Fruit fly (Drosophila melanogaster) whole organism, embryonic: ENCODE measurements around the gene AP-1mu.
A peak's percentile ranks its signal among the peaks of the same experiment; 100 is the strongest.

ENCODE experiments used
- Atf-2 ChIP-seq: fragments of 200-800 bp; sonication (Bioruptor generic); optimal IDR thresholded peaks from 2 replicates; lab custom pipeline; 2016; ENCODE audit warnings: missing biosample characterization, missing genetic modification characterization
- Awh ChIP-seq: fragments of 200-800 bp; sonication (Bioruptor generic); IDR thresholded peaks from 2 replicates; pipeline ENCODE4, ENCODE4 v1.3.6; 2022; ENCODE audit warnings: missing biosample characterization, missing genetic modification characterization
- Bgb ChIP-seq: fragments of 200-800 bp; sonication (Bioruptor generic); IDR thresholded peaks from 2 replicates; pipeline ENCODE4 v1.3.6; 2022; ENCODE audit warnings: missing biosample characterization, missing genetic modification characterization; ENCODE audit not compliant: partially characterized antibody
- Blimp-1 ChIP-seq: fragments of 200-800 bp; sonication (Bioruptor generic); optimal IDR thresholded peaks from 3 replicates; lab custom pipeline; 2018; ENCODE audit warnings: missing biosample characterization, missing genetic modification characterization, mild to moderate bottlenecking, moderate library complexity, missing genetic modification reagents
- CG14965 ChIP-seq: fragments of 200-800 bp; sonication (Bioruptor generic); optimal IDR thresholded peaks from 2 replicates; lab custom pipeline; 2016; ENCODE audit warnings: missing biosample characterization, missing genetic modification characterization, borderline replicate concordance
- CG15269 ChIP-seq: fragments of 200-800 bp; sonication (Bioruptor generic); optimal IDR thresholded peaks from 2 replicates; lab custom pipeline; 2018; ENCODE audit warnings: missing biosample characterization, mild to moderate bottlenecking, missing genetic modification characterization, moderate library complexity
- CG16813 ChIP-seq: fragments of 200-800 bp; sonication (Bioruptor generic); IDR thresholded peaks from 3 replicates; pipeline ENCODE4 v1.3.6; 2022; ENCODE audit warnings: missing biosample characterization, missing genetic modification characterization; ENCODE audit not compliant: partially characterized antibody
- CG31441 ChIP-seq: fragments of 200-800 bp; sonication (Bioruptor generic); IDR thresholded peaks from 2 replicates; pipeline ENCODE4 v1.3.6; 2022; ENCODE audit warnings: missing biosample characterization, missing genetic modification characterization
- CG33213 ChIP-seq: fragments of 200-800 bp; sonication (Bioruptor generic); optimal IDR thresholded peaks from 3 replicates; lab custom pipeline; 2016; ENCODE audit warnings: missing biosample characterization, missing genetic modification characterization
- CG6689 ChIP-seq: fragments of 200-800 bp; sonication (Bioruptor generic); IDR thresholded peaks from 2 replicates; pipeline ENCODE4 v1.3.6; 2022; ENCODE audit warnings: missing biosample characterization, missing genetic modification characterization
- CG6765 ChIP-seq: fragments of 200-800 bp; sonication (Bioruptor generic); optimal IDR thresholded peaks from 3 replicates; lab custom pipeline; 2017; ENCODE audit warnings: missing biosample characterization, mild to moderate bottlenecking, missing genetic modification characterization
- CG7556 ChIP-seq: fragments of 200-800 bp; sonication (Bioruptor generic); optimal IDR thresholded peaks from 2 replicates; lab custom pipeline; 2017; ENCODE audit warnings: missing biosample characterization, mild to moderate bottlenecking, missing genetic modification characterization
- Dek ChIP-seq: fragments of 200-800 bp; sonication (Bioruptor generic); optimal IDR thresholded peaks from 3 replicates; lab custom pipeline; 2019; ENCODE audit warnings: missing biosample characterization, mild to moderate bottlenecking, missing genetic modification characterization, moderate library complexity
- Dll ChIP-seq: fragments of 200-800 bp; sonication (Bioruptor generic); IDR thresholded peaks from 4 replicates; pipeline ENCODE4 v1.3.6; 2022; ENCODE audit warnings: missing biosample characterization, missing genetic modification characterization; ENCODE audit not compliant: partially characterized antibody
- Drgx ChIP-seq: fragments of 200-800 bp; sonication (Bioruptor generic); IDR thresholded peaks from 2 replicates; pipeline ENCODE4 v1.3.6; 2022; ENCODE audit warnings: missing biosample characterization, missing genetic modification characterization
- E2f1 ChIP-seq: fragments of 200-800 bp; sonication (Bioruptor generic); IDR thresholded peaks from 2 replicates; pipeline ENCODE4 v1.3.6; 2022; ENCODE audit warnings: missing biosample characterization, missing genetic modification characterization
- Med ChIP-seq: fragments of 200-800 bp; sonication (Bioruptor generic); peaks from one replicate; lab custom pipeline; 2016; ENCODE audit warnings: missing biosample characterization, missing genetic modification characterization, mild to moderate bottlenecking, inconsistent platforms, moderate library complexity
- Oaz ChIP-seq: fragments of 200-800 bp; sonication (Bioruptor generic); IDR thresholded peaks from 2 replicates; pipeline ENCODE4 v1.3.6; 2022; ENCODE audit warnings: missing biosample characterization, missing genetic modification characterization
- Scr ChIP-seq: fragments of 200-800 bp; sonication (Bioruptor generic); IDR thresholded peaks from 2 replicates; pipeline ENCODE4 v1.3.6; 2022; ENCODE audit warnings: missing biosample characterization, missing genetic modification characterization; ENCODE audit not compliant: partially characterized antibody
- Trl ChIP-seq, 3 experiments: fragments of >200 bp in 2 of 3; fragments of 200-800 bp in 1 of 3; sonication (Bioruptor generic) in 1 of 3; optimal IDR thresholded peaks; 2 replicates in 1 of 3; 3 replicates in 2 of 3; lab custom pipeline; 2016 to 2017; ENCODE audit warnings: missing biosample characterization in 1 of 3, missing genetic modification characterization in 1 of 3
- abd-A ChIP-seq: fragments of 200-800 bp; sonication (Bioruptor generic); optimal IDR thresholded peaks from 3 replicates; lab custom pipeline; 2019; ENCODE audit warnings: missing biosample characterization, mild to moderate bottlenecking, missing genetic modification characterization, moderate library complexity
- bab2 ChIP-seq: fragments of 200-800 bp; sonication (Bioruptor generic); optimal IDR thresholded peaks from 2 replicates; lab custom pipeline; 2016; ENCODE audit warnings: missing biosample characterization, missing genetic modification characterization
- btn ChIP-seq: fragments of 200-800 bp; sonication (Bioruptor generic); optimal IDR thresholded peaks from 2 replicates; lab custom pipeline; 2016; ENCODE audit warnings: missing biosample characterization, missing genetic modification characterization
- grn ChIP-seq: fragments of 200-800 bp; sonication (Bioruptor generic); optimal IDR thresholded peaks from 3 replicates; lab custom pipeline; 2017; ENCODE audit warnings: missing biosample characterization, missing genetic modification characterization
- hb ChIP-seq: fragments of 200-800 bp; sonication (Bioruptor generic); IDR thresholded peaks from 3 replicates; pipeline ENCODE4 v1.3.6; 2022; ENCODE audit warnings: missing biosample characterization, missing genetic modification characterization; ENCODE audit not compliant: partially characterized antibody
- klu ChIP-seq: fragments of 200-800 bp; sonication (Bioruptor generic); IDR thresholded peaks from 2 replicates; pipeline ENCODE4 v1.3.6; 2022; ENCODE audit warnings: missing biosample characterization, missing genetic modification characterization
- nerfin-2 ChIP-seq: fragments of 200-800 bp; sonication (Bioruptor generic); IDR thresholded peaks from 2 replicates; pipeline ENCODE4 v1.3.6; 2022; ENCODE audit warnings: missing biosample characterization, missing genetic modification characterization; ENCODE audit not compliant: partially characterized antibody
- nom ChIP-seq: fragments of 200-800 bp; sonication (Bioruptor generic); optimal IDR thresholded peaks from 2 replicates; lab custom pipeline; 2017; ENCODE audit warnings: missing biosample characterization, missing genetic modification characterization, mild to moderate bottlenecking, moderate library complexity, missing genetic modification reagents
- oc ChIP-seq: fragments of 200-800 bp; sonication (Bioruptor generic); optimal IDR thresholded peaks from 2 replicates; lab custom pipeline; 2018; ENCODE audit warnings: missing biosample characterization, mild to moderate bottlenecking, missing genetic modification characterization, moderate library complexity
- p53 ChIP-seq: fragments of 200-800 bp; sonication (Bioruptor generic); optimal IDR thresholded peaks from 2 replicates; lab custom pipeline; 2016; ENCODE audit warnings: missing biosample characterization, missing genetic modification characterization
- salm ChIP-seq: fragments of 200-800 bp; sonication (Bioruptor generic); optimal IDR thresholded peaks from 2 replicates; lab custom pipeline; 2018; ENCODE audit warnings: missing biosample characterization, mild to moderate bottlenecking, missing genetic modification characterization
- sens ChIP-seq: fragments of 200-800 bp; sonication (Bioruptor generic); peaks from one replicate; lab custom pipeline; 2016; ENCODE audit warnings: missing biosample characterization, missing genetic modification characterization
- sens-2 ChIP-seq: fragments of 200-800 bp; sonication (Bioruptor generic); IDR thresholded peaks from 2 replicates; pipeline ENCODE4 v1.3.6; 2022; ENCODE audit warnings: missing biosample characterization, missing genetic modification characterization
- sr ChIP-seq: fragments of 200-800 bp; sonication (Bioruptor generic); IDR thresholded peaks from 3 replicates; pipeline ENCODE4 v1.3.6; 2022; ENCODE audit warnings: missing biosample characterization, missing genetic modification characterization
- tin ChIP-seq: fragments of 200-800 bp; sonication (Bioruptor generic); optimal IDR thresholded peaks from 3 replicates; lab custom pipeline; 2016; ENCODE audit warnings: missing biosample characterization, missing genetic modification characterization
- tna ChIP-seq: fragments of 200-800 bp; sonication (Bioruptor generic); IDR thresholded peaks from 2 replicates; pipeline ENCODE4 v1.3.6; 2022; ENCODE audit warnings: missing biosample characterization, missing genetic modification characterization; ENCODE audit not compliant: partially characterized antibody
- toy ChIP-seq: fragments of 200-800 bp; sonication (Bioruptor generic); IDR thresholded peaks from 2 replicates; pipeline ENCODE4 v1.3.6; 2022; ENCODE audit warnings: missing biosample characterization, missing genetic modification characterization
- vnd ChIP-seq: fragments of 200-800 bp; sonication (Bioruptor generic); IDR thresholded peaks from 3 replicates; pipeline ENCODE4 v1.3.6; 2022; ENCODE audit warnings: missing biosample characterization, missing genetic modification characterization; ENCODE audit not compliant: partially characterized antibody
- vvl ChIP-seq: fragments of 200-800 bp; sonication (Bioruptor generic); IDR thresholded peaks from 2 replicates; pipeline ENCODE4 v1.3.6; 2022; ENCODE audit warnings: missing biosample characterization, missing genetic modification characterization

AP-1mu gene

dm6 chr3R:9608206-9608605 lies 48.9 kb upstream of the AP-1mu start (continued):
- TF ChIP-seq Scr (GFP tag; lab: Robert Waterston, UW) (peak; percentile 48; the same call in 1 of the 2 replicates), Dek (tag; lab: Kevin White, UChicago) (no peak), Bgb (peak; percentile 40; the same call in 1 of the 2 replicates), toy (no peak), Drgx (GFP tag; lab: Robert Waterston, UW) (0 out of 2 replicates have a peak, but pooled peaks have one; percentile 15), tna (peak; percentile 78), klu (GFP tag; lab: Robert Waterston, UW) (no peak), tin (GFP tag; lab: Kevin White, UChicago) (no peak), nom (no peak), bab2 (GFP tag; lab: Kevin White, UChicago) (no peak), Trl (optimal IDR thresholded peaks at IDR 0.05; lab: Kevin White, UChicago) (no peak), Trl (GFP tag; optimal IDR thresholded peaks at IDR 0.05; lab: Kevin White, UChicago) (no peak), CG6689 (GFP tag; lab: Robert Waterston, UW) (no peak), CG7556 (GFP tag; lab: Kevin White, UChicago) (no peak), Dll (GFP tag; lab: Robert Waterston, UW) (0 out of 4 replicates have a peak, but pooled peaks have one; percentile 19), sr (GFP tag; lab: Robert Waterston, UW) (no peak), CG15269 (no peak), nerfin-2 (GFP tag; lab: Robert Waterston, UW) (peak; percentile 62), CG14965 (GFP tag; lab: Kevin White, UChicago) (no peak), CG31441 (no peak), Oaz (GFP tag; lab: Robert Waterston, UW) (no peak), CG16813 (GFP tag; lab: Robert Waterston, UW) (peak; percentile 60), vnd (GFP tag; lab: Robert Waterston, UW) (peak; percentile 50; the same call in 2 of the 3 replicates), hb (0 out of 3 replicates have a peak, but pooled peaks have one; percentile 20), E2f1 (GFP tag; lab: Robert Waterston, UW) (no peak), btn (GFP tag; lab: Kevin White, UChicago) (no peak), CG6765 (GFP tag; lab: Kevin White, UChicago) (no peak), sens-2 (GFP tag; lab: Robert Waterston, UW) (no peak), p53 (GFP tag; lab: Kevin White, UChicago) (no peak)

DNA sequence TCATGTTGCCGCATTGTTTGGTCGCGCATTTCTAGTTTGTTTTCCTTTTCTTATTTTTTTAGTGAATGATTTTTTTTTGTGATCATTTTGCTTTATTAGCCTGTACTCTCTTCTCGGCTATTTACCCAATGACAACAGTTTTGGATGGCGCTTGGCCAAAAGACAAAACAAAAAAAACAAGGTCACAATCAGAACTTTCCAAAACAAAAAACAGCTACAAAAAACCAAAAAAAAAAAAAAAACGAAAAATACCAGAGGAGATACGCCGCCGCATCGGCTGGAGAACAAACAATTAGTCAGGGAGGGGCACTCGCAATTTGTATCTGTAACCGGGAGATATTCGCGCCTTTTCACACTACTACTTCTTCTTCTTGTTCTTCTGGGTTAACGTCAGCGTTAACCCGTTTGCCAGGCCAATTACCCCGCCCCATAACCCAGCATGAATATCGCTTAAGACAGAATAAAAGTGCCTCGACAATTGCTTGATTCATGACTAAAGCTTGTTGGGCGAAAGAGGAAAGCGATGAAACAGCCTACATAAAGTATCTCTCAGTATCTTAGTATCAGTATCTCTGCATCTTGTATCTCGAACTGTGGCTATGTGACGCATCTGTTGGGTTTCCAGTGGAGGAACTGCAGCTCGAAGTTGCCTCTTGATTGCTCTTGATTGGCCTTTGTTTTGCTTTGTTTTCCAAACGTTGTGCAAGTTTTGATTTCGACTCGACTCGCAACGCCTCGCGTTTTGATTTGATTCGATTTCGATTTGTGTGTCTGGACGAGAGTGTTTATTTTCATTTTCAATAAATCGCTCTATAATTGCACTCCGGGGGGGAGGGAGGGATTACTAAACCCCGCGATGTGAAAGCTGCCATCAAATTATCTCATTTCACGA lies 47.8 kb upstream of the AP-1mu start:
- no peak for TF ChIP-seq salm (tag; lab: Kevin White, UChicago)
- TF ChIP-seq vvl = peak; percentile 19; the same call in 1 of the 2 replicates
- peak; percentile 11 for TF ChIP-seq oc (tag; lab: Kevin White, UChicago)
- peak; percentile 90 for TF ChIP-seq Awh (GFP tag; lab: Robert Waterston, UW)
- peak; percentile 5 for TF ChIP-seq Blimp-1
- peak; percentile 71 for TF ChIP-seq abd-A (tag; lab: Kevin White, UChicago)
- TF ChIP-seq sens (GFP tag; lab: Kevin White, UChicago) = peak; percentile 62
- TF ChIP-seq Med (GFP tag; lab: Kevin White, UChicago) = peak; percentile 14
- peak; percentile 46 for TF ChIP-seq grn
- no peak for TF ChIP-seq Atf-2 (GFP tag; lab: Kevin White, UChicago)
- no peak for TF ChIP-seq CG33213 (GFP tag; lab: Kevin White, UChicago)
